Worm (Caenorhabditis elegans) whole organism, L3 larva: ENCODE results near the gene ttr-19.

ENCODE experiments used
- R02D3.7 ChIP-seq: fragments of 150-350 bp; optimal IDR thresholded peaks from 2 replicates; lab custom pipeline; 2014; ENCODE audit warnings: missing biosample characterization, missing genetic modification characterization
- ZK546.5 ChIP-seq: sonication (generic microtip); optimal IDR thresholded peaks from 2 replicates; lab custom pipeline; 2017; ENCODE audit warnings: missing biosample characterization, missing genetic modification characterization
- aly-2 ChIP-seq: fragments of 150-350 bp; optimal IDR thresholded peaks from 2 replicates; lab custom pipeline; 2014; ENCODE audit warnings: missing biosample characterization, missing genetic modification characterization
- ama-1 ChIP-seq: fragments of 150-350 bp; optimal IDR thresholded peaks from 2 replicates; lab custom pipeline; 2018
- ceh-16 ChIP-seq: sonication (generic microtip); optimal IDR thresholded peaks from 2 replicates; lab custom pipeline; 2017; ENCODE audit warnings: missing biosample characterization, missing genetic modification characterization
- ceh-28 ChIP-seq: fragments of 150-350 bp; optimal IDR thresholded peaks from 2 replicates; lab custom pipeline; 2014; ENCODE audit warnings: missing biosample characterization, missing genetic modification reagents, missing genetic modification characterization
- ceh-82 ChIP-seq: fragments of 150-350 bp; optimal IDR thresholded peaks from 2 replicates; lab custom pipeline; 2014; ENCODE audit warnings: missing biosample characterization, missing genetic modification characterization
- ceh-9 ChIP-seq: sonication (generic microtip); optimal IDR thresholded peaks from 2 replicates; lab custom pipeline; 2018; ENCODE audit warnings: missing biosample characterization, missing genetic modification characterization
- daf-12 ChIP-seq: fragments of 150-350 bp; optimal IDR thresholded peaks from 2 replicates; lab custom pipeline; 2014; ENCODE audit warnings: missing biosample characterization, missing genetic modification reagents, missing genetic modification characterization
- egl-27 ChIP-seq: sonication (generic microtip); optimal IDR thresholded peaks from 4 replicates; lab custom pipeline; 2017; ENCODE audit warnings: missing biosample characterization, missing genetic modification reagents, missing genetic modification characterization
- egl-5 ChIP-seq: fragments of 150-350 bp; optimal IDR thresholded peaks from 2 replicates; lab custom pipeline; 2017; ENCODE audit warnings: missing biosample characterization, missing genetic modification reagents, missing genetic modification characterization, inconsistent platforms
- elt-1 ChIP-seq: fragments of 150-350 bp; optimal IDR thresholded peaks from 2 replicates; lab custom pipeline; 2014; ENCODE audit warnings: missing biosample characterization, missing genetic modification characterization
- elt-2 ChIP-seq: sonication (generic microtip); optimal IDR thresholded peaks from 2 replicates; lab custom pipeline; 2016; ENCODE audit warnings: missing genetic modification reagents, mild to moderate bottlenecking, missing genetic modification characterization, missing compliant biosample characterization
- elt-3 ChIP-seq, 3 experiments: fragments of 150-350 bp in 1 of 3; sonication (generic microtip) in 2 of 3; optimal IDR thresholded peaks; 2 replicates in 2 of 3; 4 replicates in 1 of 3; lab custom pipeline; 2014 to 2017; ENCODE audit warnings: missing biosample characterization in 3 of 3, missing genetic modification characterization in 3 of 3
- eor-1 ChIP-seq, 2 experiments: fragments of 150-350 bp; optimal IDR thresholded peaks; 2 replicates each; lab custom pipeline; 2014 to 2018; ENCODE audit warnings: missing biosample characterization in 2 of 2, missing genetic modification characterization in 2 of 2
- fkh-10 ChIP-seq: sonication (generic microtip); optimal IDR thresholded peaks from 2 replicates; lab custom pipeline; 2017; ENCODE audit warnings: missing biosample characterization, missing genetic modification reagents, missing genetic modification characterization
- fkh-2 ChIP-seq: fragments of 150-350 bp; optimal IDR thresholded peaks from 2 replicates; lab custom pipeline; 2014; ENCODE audit warnings: missing biosample characterization, missing genetic modification reagents, missing genetic modification characterization
- fos-1 ChIP-seq: fragments of 150-350 bp; optimal IDR thresholded peaks from 2 replicates; lab custom pipeline; 2014; ENCODE audit warnings: missing biosample characterization, missing genetic modification characterization
- hmg-11 ChIP-seq: sonication (generic microtip); optimal IDR thresholded peaks from 2 replicates; lab custom pipeline; 2016; ENCODE audit warnings: missing genetic modification characterization, missing compliant biosample characterization
- jun-1 ChIP-seq: fragments of 150-350 bp; optimal IDR thresholded peaks from 2 replicates; lab custom pipeline; 2014; ENCODE audit warnings: missing biosample characterization, missing genetic modification reagents, missing genetic modification characterization
- lin-15B ChIP-seq: fragments of 150-350 bp; optimal IDR thresholded peaks from 2 replicates; lab custom pipeline; 2014; ENCODE audit warnings: missing biosample characterization, missing genetic modification characterization
- lin-39 ChIP-seq: fragments of 150-350 bp; optimal IDR thresholded peaks from 2 replicates; lab custom pipeline; 2018; ENCODE audit warnings: missing biosample characterization, missing genetic modification reagents, missing genetic modification characterization
- lsy-12 ChIP-seq: sonication (generic microtip); optimal IDR thresholded peaks from 2 replicates; lab custom pipeline; 2016; ENCODE audit warnings: mild to moderate bottlenecking, missing genetic modification characterization, missing compliant biosample characterization
- mdl-1 ChIP-seq: fragments of 150-350 bp; optimal IDR thresholded peaks from 2 replicates; lab custom pipeline; 2014; ENCODE audit warnings: missing biosample characterization, missing genetic modification characterization
- mml-1 ChIP-seq: fragments of 150-350 bp; sonication (generic microtip); optimal IDR thresholded peaks from 3 replicates; lab custom pipeline; 2014; ENCODE audit warnings: missing biosample characterization, missing genetic modification characterization
- nfya-1 ChIP-seq: sonication (generic microtip); optimal IDR thresholded peaks from 2 replicates; lab custom pipeline; 2017; ENCODE audit warnings: missing genetic modification characterization, mild to moderate bottlenecking, missing compliant biosample characterization, antibody characterized with exemption, moderate library complexity; ENCODE audit not compliant: insufficient read depth
- nhr-11 ChIP-seq: fragments of 150-350 bp; optimal IDR thresholded peaks from 2 replicates; lab custom pipeline; 2014; ENCODE audit warnings: missing biosample characterization, missing genetic modification characterization
- nhr-12 ChIP-seq: fragments of 150-350 bp; optimal IDR thresholded peaks from 2 replicates; lab custom pipeline; 2014; ENCODE audit warnings: missing biosample characterization, missing genetic modification characterization
- nhr-23 ChIP-seq: fragments of 150-350 bp; optimal IDR thresholded peaks from 2 replicates; lab custom pipeline; 2014; ENCODE audit warnings: missing biosample characterization, missing genetic modification reagents, missing genetic modification characterization
- nhr-237 ChIP-seq: fragments of 150-350 bp; optimal IDR thresholded peaks from 2 replicates; lab custom pipeline; 2014; ENCODE audit warnings: missing biosample characterization, missing genetic modification characterization
- nhr-25 ChIP-seq: sonication (generic microtip); optimal IDR thresholded peaks from 2 replicates; lab custom pipeline; 2017; ENCODE audit warnings: missing biosample characterization, missing genetic modification characterization
- nhr-28 ChIP-seq: fragments of 150-350 bp; optimal IDR thresholded peaks from 2 replicates; lab custom pipeline; 2014; ENCODE audit warnings: missing biosample characterization, missing genetic modification characterization
- nhr-43 ChIP-seq: sonication (generic microtip); optimal IDR thresholded peaks from 2 replicates; lab custom pipeline; 2016; ENCODE audit warnings: mild to moderate bottlenecking, missing genetic modification characterization, missing compliant biosample characterization; ENCODE audit not compliant: poor library complexity, severe bottlenecking
- nhr-67 ChIP-seq: fragments of 150-350 bp; optimal IDR thresholded peaks from 2 replicates; lab custom pipeline; 2014; ENCODE audit warnings: missing biosample characterization, missing genetic modification characterization
- nhr-76 ChIP-seq: fragments of 150-350 bp; sonication (generic microtip); optimal IDR thresholded peaks from 5 replicates; lab custom pipeline; 2014; ENCODE audit warnings: missing biosample characterization, missing genetic modification characterization
- nhr-77 ChIP-seq: fragments of 150-350 bp; optimal IDR thresholded peaks from 2 replicates; lab custom pipeline; 2014; ENCODE audit warnings: missing biosample characterization, missing genetic modification characterization
- pha-4 ChIP-seq: fragments of 150-350 bp; optimal IDR thresholded peaks from 2 replicates; lab custom pipeline; 2014; ENCODE audit warnings: missing biosample characterization, missing genetic modification reagents, missing genetic modification characterization
- pqm-1 ChIP-seq: fragments of 150-350 bp; optimal IDR thresholded peaks from 2 replicates; lab custom pipeline; 2017; ENCODE audit warnings: missing biosample characterization, missing genetic modification characterization, inconsistent platforms
- sea-2 ChIP-seq: fragments of 150-350 bp; sonication (generic microtip); optimal IDR thresholded peaks from 4 replicates; lab custom pipeline; 2014; ENCODE audit warnings: missing biosample characterization, missing genetic modification reagents, missing genetic modification characterization
- skn-1 ChIP-seq: fragments of 150-350 bp; optimal IDR thresholded peaks from 2 replicates; lab custom pipeline; 2014; ENCODE audit warnings: missing biosample characterization, missing genetic modification characterization
- snpc-4 ChIP-seq: fragments of 150-350 bp; optimal IDR thresholded peaks from 2 replicates; lab custom pipeline; 2014; ENCODE audit warnings: missing biosample characterization, missing genetic modification characterization
- tbx-2 ChIP-seq: sonication (generic microtip); optimal IDR thresholded peaks from 2 replicates; lab custom pipeline; 2016; ENCODE audit warnings: mild to moderate bottlenecking, missing genetic modification characterization, missing compliant biosample characterization
- unc-39 ChIP-seq: sonication (generic microtip); optimal IDR thresholded peaks from 4 replicates; lab custom pipeline; 2017; ENCODE audit warnings: missing biosample characterization, missing genetic modification characterization
- unc-62 ChIP-seq: fragments of 150-350 bp; sonication (generic microtip); optimal IDR thresholded peaks from 4 replicates; lab custom pipeline; 2014; ENCODE audit warnings: missing biosample characterization, missing genetic modification reagents, missing genetic modification characterization
- zag-1 ChIP-seq: fragments of 150-350 bp; optimal IDR thresholded peaks from 2 replicates; lab custom pipeline; 2014; ENCODE audit warnings: missing biosample characterization, missing genetic modification characterization
- ztf-11 ChIP-seq: fragments of 150-350 bp; optimal IDR thresholded peaks from 2 replicates; lab custom pipeline; 2014; ENCODE audit warnings: missing biosample characterization, missing genetic modification characterization
- ztf-4 ChIP-seq: fragments of 150-350 bp; optimal IDR thresholded peaks from 2 replicates; lab custom pipeline; 2014; ENCODE audit warnings: missing biosample characterization, missing genetic modification characterization

Gene ttr-19

ce11 chrV:10203435-10204009, 23.7 kb downstream of the ttr-19 start, which contains the start of gene chpf-1:
chpf-1 (minus strand) TSS chrV:10203485.
- TF ChIP-seq nhr-77 (tag; lab: Kevin White, UChicago) (no peak), fkh-10 (GFP tag; lab: Kevin White, UChicago) (no peak), ceh-28 (peak; percentile 86), ceh-16 (tag; lab: Kevin White, UChicago) (no peak), R02D3.7 (tag; lab: Kevin White, UChicago) (no peak), egl-27 (no peak), mdl-1 (no peak), eor-1 (tag; optimal IDR thresholded peaks at IDR 0.05; lab: Kevin White, UChicago) (no peak), aly-2 (tag; lab: Kevin White, UChicago) (no peak), egl-5 (tag; lab: Kevin White, UChicago) (no peak), zag-1 (tag; lab: Kevin White, UChicago) (no peak), fos-1 (tag; lab: Kevin White, UChicago) (no peak), lin-39 (tag; lab: Kevin White, UChicago) (no peak), ztf-4 (no peak), lsy-12 (tag; lab: Kevin White, UChicago) (no peak), snpc-4 (tag; lab: Kevin White, UChicago) (peak; percentile 41), nfya-1 (tag; lab: Kevin White, UChicago) (no peak), ceh-82 (no peak), ceh-9 (tag; lab: Kevin White, UChicago) (no peak), sea-2 (no peak), nhr-237 (tag; lab: Kevin White, UChicago) (no peak), ZK546.5 (tag; lab: Kevin White, UChicago) (no peak), daf-12 (tag; lab: Kevin White, UChicago) (no peak), elt-2 (tag; lab: Kevin White, UChicago) (peak; percentile 77), pha-4 (no peak), elt-1 (tag; lab: Kevin White, UChicago) (no peak), nhr-11 (tag; lab: Kevin White, UChicago) (no peak), nhr-28 (no peak), unc-62 (no peak), nhr-67 (tag; lab: Kevin White, UChicago) (no peak), ztf-11 (tag; lab: Kevin White, UChicago) (no peak), nhr-43 (tag; lab: Kevin White, UChicago) (peak; percentile 34), ama-1 (lab: Kevin White, UChicago) (no peak), tbx-2 (tag; lab: Kevin White, UChicago) (no peak), mml-1 (no peak), elt-3 (tag; optimal IDR thresholded peaks at IDR 0.05; lab: Kevin White, UChicago) (peak in 1 of 3 experiments; percentile 14), hmg-11 (tag; lab: Kevin White, UChicago) (no peak), fkh-2 (no peak), unc-39 (tag; lab: Kevin White, UChicago) (no peak), lin-15B (tag; lab: Kevin White, UChicago) (no peak), nhr-23 (tag; lab: Kevin White, UChicago) (peak; percentile 42), nhr-12 (tag; lab: Kevin White, UChicago) (no peak), nhr-76 (tag; lab: Kevin White, UChicago) (no peak), jun-1 (no peak), pqm-1 (tag; lab: Kevin White, UChicago) (peak; percentile 91), skn-1 (no peak), nhr-25 (tag; lab: Kevin White, UChicago) (no peak)
